Fruit fly (Drosophila melanogaster) whole organism, embryonic: ENCODE results near the gene Dhc93AB.

Source experiments
- Ada2b ChIP-seq: fragments of 200-800 bp; sonication (Bioruptor generic); IDR thresholded peaks from 2 replicates; pipeline ENCODE4 v1.3.6; 2022; ENCODE audit warnings: missing biosample characterization, missing genetic modification characterization
- Atf6 ChIP-seq: fragments of 200-800 bp; sonication (Bioruptor generic); IDR thresholded peaks from 2 replicates; pipeline ENCODE4 v1.3.6; 2022; ENCODE audit warnings: missing biosample characterization, missing genetic modification characterization
- CG10543 ChIP-seq: fragments of 200-800 bp; sonication (Bioruptor generic); optimal IDR thresholded peaks from 3 replicates; lab custom pipeline; 2017; ENCODE audit warnings: missing biosample characterization, mild to moderate bottlenecking, missing genetic modification characterization, moderate library complexity
- CG10565 ChIP-seq: fragments of 200-800 bp; sonication (Bioruptor generic); optimal IDR thresholded peaks from 3 replicates; lab custom pipeline; 2016; ENCODE audit warnings: missing biosample characterization, mild to moderate bottlenecking, missing genetic modification characterization
- CG11093 ChIP-seq: fragments of 200-800 bp; sonication (Bioruptor generic); IDR thresholded peaks from 3 replicates; pipeline ENCODE4 v1.3.6; 2022; ENCODE audit warnings: missing biosample characterization, missing genetic modification characterization
- CG11695 ChIP-seq: fragments of 200-800 bp; sonication (Bioruptor generic); IDR thresholded peaks from 3 replicates; pipeline ENCODE4 v1.3.6; 2022; ENCODE audit warnings: missing biosample characterization, missing genetic modification characterization
- CG12155 ChIP-seq: fragments of 200-800 bp; sonication (Bioruptor generic); optimal IDR thresholded peaks from 3 replicates; lab custom pipeline; 2016; ENCODE audit warnings: missing biosample characterization, missing genetic modification characterization
- CG13894 ChIP-seq: fragments of 200-800 bp; sonication (Bioruptor generic); optimal IDR thresholded peaks from 3 replicates; lab custom pipeline; 2018; ENCODE audit warnings: missing biosample characterization, mild to moderate bottlenecking, missing genetic modification characterization, moderate library complexity
- CG14667 ChIP-seq: fragments of 200-800 bp; sonication (Bioruptor generic); IDR thresholded peaks from 2 replicates; pipeline ENCODE4 v1.3.6; 2022; ENCODE audit warnings: missing biosample characterization, missing genetic modification characterization
- CG15269 ChIP-seq: fragments of 200-800 bp; sonication (Bioruptor generic); optimal IDR thresholded peaks from 2 replicates; lab custom pipeline; 2018; ENCODE audit warnings: missing biosample characterization, mild to moderate bottlenecking, missing genetic modification characterization, moderate library complexity
- CG15479 ChIP-seq: fragments of 200-800 bp; sonication (Bioruptor generic); optimal IDR thresholded peaks from 3 replicates; lab custom pipeline; 2019; ENCODE audit warnings: missing biosample characterization, mild to moderate bottlenecking, missing genetic modification characterization, moderate library complexity
- CG1603 ChIP-seq: fragments of 200-800 bp; sonication (Bioruptor generic); optimal IDR thresholded peaks from 2 replicates; lab custom pipeline; 2019; ENCODE audit warnings: missing biosample characterization, mild to moderate bottlenecking, missing genetic modification characterization, moderate library complexity
- CG17328 ChIP-seq: fragments of 200-800 bp; sonication (Bioruptor generic); IDR thresholded peaks from 2 replicates; pipeline ENCODE4 v1.3.6; 2022; ENCODE audit warnings: missing biosample characterization, missing genetic modification characterization
- CG34422 ChIP-seq: fragments of 200-800 bp; sonication (Bioruptor generic); IDR thresholded peaks from 3 replicates; pipeline ENCODE4 v1.3.6; 2022; ENCODE audit warnings: missing biosample characterization, missing genetic modification characterization
- CG4360 ChIP-seq: fragments of 200-800 bp; sonication (Bioruptor generic); IDR thresholded peaks from 2 replicates; pipeline ENCODE4 v1.3.6; 2022; ENCODE audit warnings: missing biosample characterization, missing genetic modification characterization
- CG43689 ChIP-seq: fragments of 200-800 bp; sonication (Bioruptor generic); IDR thresholded peaks from 2 replicates; pipeline ENCODE4 v1.3.6; 2022; ENCODE audit warnings: missing biosample characterization, missing genetic modification characterization
- CG6813 ChIP-seq: fragments of 200-800 bp; sonication (Bioruptor generic); optimal IDR thresholded peaks from 2 replicates; lab custom pipeline; 2017; ENCODE audit warnings: missing biosample characterization, missing genetic modification characterization, mild to moderate bottlenecking, moderate library complexity, missing genetic modification reagents
- Dbx ChIP-seq: fragments of 200-800 bp; sonication (Bioruptor generic); IDR thresholded peaks from 3 replicates; pipeline ENCODE4 v1.3.6; 2022; ENCODE audit warnings: missing biosample characterization, missing genetic modification characterization
- Deaf1 ChIP-seq: fragments of 200-800 bp; optimal IDR thresholded peaks from 3 replicates; lab custom pipeline; 2019; ENCODE audit warnings: missing biosample characterization, mild to moderate bottlenecking, missing genetic modification characterization, moderate library complexity
- Dll ChIP-seq: fragments of 200-800 bp; sonication (Bioruptor generic); IDR thresholded peaks from 4 replicates; pipeline ENCODE4 v1.3.6; 2022; ENCODE audit warnings: missing biosample characterization, missing genetic modification characterization; ENCODE audit not compliant: partially characterized antibody
- Hand ChIP-seq: fragments of 200-800 bp; sonication (Bioruptor generic); optimal IDR thresholded peaks from 2 replicates; lab custom pipeline; 2017; ENCODE audit warnings: mild to moderate bottlenecking, missing biosample characterization, missing genetic modification reagents, missing genetic modification characterization
- Hmr ChIP-seq: fragments of 200-800 bp; sonication (Bioruptor generic); optimal IDR thresholded peaks from 3 replicates; lab custom pipeline; 2017; ENCODE audit warnings: mild to moderate bottlenecking, missing biosample characterization, missing genetic modification reagents, missing genetic modification characterization
- Max ChIP-seq: fragments of 200-800 bp; sonication (Bioruptor generic); optimal IDR thresholded peaks from 2 replicates; lab custom pipeline; 2016; ENCODE audit warnings: missing biosample characterization, mild to moderate bottlenecking, missing genetic modification characterization
- Med ChIP-seq: fragments of 200-800 bp; sonication (Bioruptor generic); peaks from one replicate; lab custom pipeline; 2016; ENCODE audit warnings: missing biosample characterization, missing genetic modification characterization, mild to moderate bottlenecking, inconsistent platforms, moderate library complexity
- Nf-YB ChIP-seq: fragments of 200-800 bp; sonication (Bioruptor generic); optimal IDR thresholded peaks from 3 replicates; lab custom pipeline; 2019; ENCODE audit warnings: missing biosample characterization, mild to moderate bottlenecking, missing genetic modification characterization, moderate library complexity
- Nf-YC ChIP-seq: fragments of 200-800 bp; optimal IDR thresholded peaks from 3 replicates; lab custom pipeline; 2019; ENCODE audit warnings: missing biosample characterization, mild to moderate bottlenecking, missing genetic modification characterization, moderate library complexity
- abd-A ChIP-seq: fragments of 200-800 bp; sonication (Bioruptor generic); optimal IDR thresholded peaks from 3 replicates; lab custom pipeline; 2019; ENCODE audit warnings: missing biosample characterization, mild to moderate bottlenecking, missing genetic modification characterization, moderate library complexity
- ase ChIP-seq: fragments of 200-800 bp; sonication (Bioruptor generic); IDR thresholded peaks from 3 replicates; pipeline ENCODE4 v1.3.6; 2022; ENCODE audit warnings: missing biosample characterization, missing genetic modification characterization
- caup ChIP-seq: fragments of 200-800 bp; sonication (Bioruptor generic); optimal IDR thresholded peaks from 3 replicates; lab custom pipeline; 2017; ENCODE audit warnings: missing biosample characterization, mild to moderate bottlenecking, missing genetic modification characterization, moderate library complexity; ENCODE audit not compliant: severe bottlenecking
- ci ChIP-seq: fragments of 200-800 bp; sonication (Bioruptor generic); IDR thresholded peaks from 3 replicates; pipeline ENCODE4 v1.3.6; 2022; ENCODE audit warnings: missing biosample characterization, missing genetic modification characterization
- en ChIP-seq: fragments of 200-800 bp; sonication (Bioruptor generic); optimal IDR thresholded peaks from 2 replicates; lab custom pipeline; 2016; ENCODE audit warnings: missing biosample characterization, missing genetic modification characterization
- ewg ChIP-seq: fragments of 200-800 bp; sonication (Bioruptor generic); optimal IDR thresholded peaks from 3 replicates; lab custom pipeline; 2017; ENCODE audit warnings: mild to moderate bottlenecking, missing biosample characterization, missing genetic modification reagents, missing genetic modification characterization
- ftz-f1 ChIP-seq: fragments of 200-800 bp; sonication (Bioruptor generic); optimal IDR thresholded peaks from 2 replicates; lab custom pipeline; 2016; ENCODE audit warnings: missing biosample characterization, missing genetic modification characterization
- grn ChIP-seq: fragments of 200-800 bp; sonication (Bioruptor generic); optimal IDR thresholded peaks from 3 replicates; lab custom pipeline; 2017; ENCODE audit warnings: missing biosample characterization, missing genetic modification characterization
- hbn ChIP-seq: fragments of 200-800 bp; sonication (Bioruptor generic); IDR thresholded peaks from 2 replicates; pipeline ENCODE4 v1.3.6; 2022; ENCODE audit warnings: missing biosample characterization, missing genetic modification characterization; ENCODE audit not compliant: partially characterized antibody
- her ChIP-seq: fragments of 200-800 bp; sonication (Bioruptor generic); optimal IDR thresholded peaks from 2 replicates; lab custom pipeline; 2016; ENCODE audit warnings: missing biosample characterization, missing genetic modification characterization
- jumu ChIP-seq: fragments of 200-800 bp; sonication (Bioruptor generic); optimal IDR thresholded peaks from 3 replicates; lab custom pipeline; 2016; ENCODE audit warnings: missing biosample characterization, missing genetic modification characterization
- ken ChIP-seq: fragments of 200-800 bp; sonication (Bioruptor generic); IDR thresholded peaks from 3 replicates; pipeline ENCODE4 v1.3.6; 2022; ENCODE audit warnings: missing biosample characterization, missing genetic modification characterization
- nerfin-1 ChIP-seq: fragments of 200-800 bp; sonication (Bioruptor generic); optimal IDR thresholded peaks from 3 replicates; lab custom pipeline; 2019; ENCODE audit warnings: missing biosample characterization, mild to moderate bottlenecking, missing genetic modification characterization, moderate library complexity
- nerfin-2 ChIP-seq: fragments of 200-800 bp; sonication (Bioruptor generic); IDR thresholded peaks from 2 replicates; pipeline ENCODE4 v1.3.6; 2022; ENCODE audit warnings: missing biosample characterization, missing genetic modification characterization; ENCODE audit not compliant: partially characterized antibody
- nmo ChIP-seq: fragments of 200-800 bp; sonication (Bioruptor generic); optimal IDR thresholded peaks from 2 replicates; lab custom pipeline; 2018; ENCODE audit warnings: missing biosample characterization, mild to moderate bottlenecking, missing genetic modification characterization, moderate library complexity
- odd ChIP-seq: fragments of 200-800 bp; sonication (Bioruptor generic); optimal IDR thresholded peaks from 2 replicates; lab custom pipeline; 2017; ENCODE audit warnings: missing biosample characterization, mild to moderate bottlenecking, missing genetic modification characterization
- ro ChIP-seq: fragments of 200-800 bp; sonication (Bioruptor generic); IDR thresholded peaks from 2 replicates; pipeline ENCODE4 v1.3.6; 2022; ENCODE audit warnings: missing biosample characterization, missing genetic modification characterization
- row ChIP-seq: fragments of 200-800 bp; sonication (Bioruptor generic); IDR thresholded peaks from 3 replicates; pipeline ENCODE4 v1.3.6; 2022; ENCODE audit warnings: missing biosample characterization, missing genetic modification characterization
- scrt ChIP-seq: fragments of 200-800 bp; sonication (Bioruptor generic); optimal IDR thresholded peaks from 2 replicates; lab custom pipeline; 2018; ENCODE audit warnings: missing biosample characterization, mild to moderate bottlenecking, missing genetic modification characterization, moderate library complexity
- sens-2 ChIP-seq: fragments of 200-800 bp; sonication (Bioruptor generic); IDR thresholded peaks from 2 replicates; pipeline ENCODE4 v1.3.6; 2022; ENCODE audit warnings: missing biosample characterization, missing genetic modification characterization
- sug ChIP-seq: fragments of 200-800 bp; optimal IDR thresholded peaks from 2 replicates; lab custom pipeline; 2019; ENCODE audit warnings: missing biosample characterization, mild to moderate bottlenecking, missing genetic modification characterization, moderate library complexity
- tap ChIP-seq: fragments of 200-800 bp; optimal IDR thresholded peaks from 3 replicates; lab custom pipeline; 2019; ENCODE audit warnings: missing biosample characterization, mild to moderate bottlenecking, missing genetic modification characterization, moderate library complexity
- tna ChIP-seq: fragments of 200-800 bp; sonication (Bioruptor generic); IDR thresholded peaks from 2 replicates; pipeline ENCODE4 v1.3.6; 2022; ENCODE audit warnings: missing biosample characterization, missing genetic modification characterization; ENCODE audit not compliant: partially characterized antibody
- trem ChIP-seq: fragments of 200-800 bp; optimal IDR thresholded peaks from 3 replicates; lab custom pipeline; 2019; ENCODE audit warnings: missing biosample characterization, mild to moderate bottlenecking, missing genetic modification characterization, moderate library complexity
- wdn ChIP-seq: fragments of 200-800 bp; sonication (Bioruptor generic); IDR thresholded peaks from 2 replicates; pipeline ENCODE4 v1.3.6; 2022; ENCODE audit warnings: missing biosample characterization, missing genetic modification characterization

Gene Dhc93AB

DNA sequence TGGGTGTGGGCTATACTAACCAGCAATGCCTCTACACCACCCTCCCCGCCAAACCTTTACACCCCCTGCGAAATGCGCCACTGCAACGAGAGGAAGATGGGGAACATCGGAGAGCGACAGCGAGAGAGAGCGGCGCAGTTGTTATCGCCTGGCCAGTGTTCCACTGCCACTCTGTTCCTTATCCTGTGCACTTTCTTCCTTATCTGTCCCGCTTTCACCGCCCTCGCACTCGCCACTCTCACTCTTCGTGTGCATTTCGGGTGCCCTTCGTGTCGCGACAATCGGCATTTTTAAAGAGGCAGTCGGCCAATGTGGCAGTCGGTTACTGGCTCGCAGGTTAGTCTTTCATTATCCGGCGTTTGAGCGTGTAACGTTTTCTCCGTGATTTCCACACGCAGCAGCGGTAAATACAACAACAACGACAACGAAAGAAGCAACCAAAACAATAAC lies 64.4 kb downstream of the Dhc93AB start, which contains the start of gene Calx (continued):
- TF ChIP-seq nmo (GFP tag; lab: Kevin White, UChicago) (no peak), Nf-YC (tag; lab: Kevin White, UChicago) (peak; percentile 52), CG12155 (GFP tag; lab: Kevin White, UChicago) (peak; percentile 6), Hmr (GFP tag; lab: Kevin White, UChicago) (peak; percentile 22), CG6813 (GFP tag; lab: Kevin White, UChicago) (no peak), Med (GFP tag; lab: Kevin White, UChicago) (peak; percentile 70), Nf-YB (GFP tag; lab: Kevin White, UChicago) (peak; percentile 29), CG13894 (tag; lab: Kevin White, UChicago) (peak; percentile 56), ci (GFP tag; lab: Robert Waterston, UW) (peak; percentile 14; the same call in 1 of the 3 replicates), nerfin-1 (tag; lab: Kevin White, UChicago) (peak; percentile 24), CG11695 (GFP tag; lab: Robert Waterston, UW) (no peak), CG43689 (no peak), grn (GFP tag; lab: Kevin White, UChicago) (peak; percentile 74), row (peak; percentile 34; the same call in 1 of the 3 replicates), scrt (peak; percentile 35), tap (tag; lab: Kevin White, UChicago) (no peak), Dbx (0 out of 3 replicates have a peak, but pooled peaks have one; percentile 16), Max (GFP tag; lab: Kevin White, UChicago) (no peak), sug (peak; percentile 32), nerfin-2 (GFP tag; lab: Robert Waterston, UW) (no peak), ewg (GFP tag; lab: Kevin White, UChicago) (peak; percentile 13), ken (GFP tag; lab: Robert Waterston, UW) (peak; percentile 67; the same call in 2 of the 3 replicates), trem (no peak), caup (no peak), Hand (no peak), CG34422 (GFP tag; lab: Robert Waterston, UW) (0 out of 3 replicates have a peak, but pooled peaks have one; percentile 31), hbn (no peak), CG15479 (peak; percentile 66), ftz-f1 (GFP tag; lab: Kevin White, UChicago) (no peak), ase (GFP tag; lab: Robert Waterston, UW) (no peak), odd (GFP tag; lab: Kevin White, UChicago) (no peak)

DNA sequence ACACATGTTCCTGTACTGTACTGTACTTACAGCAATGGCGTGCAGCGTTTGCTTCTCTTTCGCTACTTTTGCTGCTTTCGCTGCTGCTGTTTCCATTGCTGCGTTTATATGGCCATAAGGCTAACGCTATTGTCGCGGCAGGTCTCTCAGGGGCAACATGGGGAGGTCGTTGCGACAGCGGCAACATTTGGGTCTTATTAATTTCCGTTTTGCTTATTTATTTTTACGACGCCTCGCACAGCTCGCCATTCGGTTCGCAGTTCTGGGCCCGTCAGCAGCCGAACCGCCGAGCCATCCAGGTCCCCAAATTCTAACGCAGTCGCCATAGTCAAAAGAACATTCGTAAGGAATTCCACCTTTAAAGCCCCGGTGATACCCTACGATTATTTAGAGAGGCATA lies 65.7 kb downstream of the Dhc93AB start:
- TF ChIP-seq CG15269 (tag; lab: Kevin White, UChicago) (no peak), wdn (0 out of 2 replicates have a peak, but pooled peaks have one; percentile 32), CG11695 (GFP tag; lab: Robert Waterston, UW) (peak; percentile 73), CG10543 (GFP tag; lab: Kevin White, UChicago) (peak; percentile 75), her (GFP tag; lab: Kevin White, UChicago) (no peak), CG17328 (no peak), tna (GFP tag; lab: Robert Waterston, UW) (no peak), CG11093 (GFP tag; lab: Robert Waterston, UW) (no peak), abd-A (tag; lab: Kevin White, UChicago) (peak; percentile 82), CG1603 (tag; lab: Kevin White, UChicago) (no peak), CG14667 (no peak), CG4360 (GFP tag; lab: Robert Waterston, UW) (no peak), Deaf1 (tag; lab: Kevin White, UChicago) (peak; percentile 78), CG10565 (GFP tag; lab: Kevin White, UChicago) (no peak), en (no peak), ro (no peak), ken (GFP tag; lab: Robert Waterston, UW) (no peak), Atf6 (GFP tag; lab: Robert Waterston, UW) (0 out of 2 replicates have a peak, but pooled peaks have one; percentile 8), jumu (GFP tag; lab: Kevin White, UChicago) (no peak), Dll (no peak), Ada2b (GFP tag; lab: Robert Waterston, UW) (no peak), sens-2 (GFP tag; lab: Robert Waterston, UW) (no peak), CG13894 (tag; lab: Kevin White, UChicago) (peak; percentile 47)
